Worm (Caenorhabditis elegans) whole organism, L1 larva: ENCODE results near the gene C06A6.7.

ENCODE experiments used
- C04F5.9 ChIP-seq: sonication (generic microtip); optimal IDR thresholded peaks from 2 replicates; lab custom pipeline; 2016; ENCODE audit warnings: missing genetic modification characterization, missing compliant biosample characterization
- aha-1 ChIP-seq: fragments of 150-350 bp; optimal IDR thresholded peaks from 2 replicates; lab custom pipeline; 2014; ENCODE audit warnings: missing biosample characterization, missing genetic modification characterization
- alr-1 ChIP-seq: fragments of 200-800 bp; sonication (Bioruptor generic); optimal IDR thresholded peaks from 2 replicates; lab custom pipeline; 2018; ENCODE audit warnings: borderline replicate concordance, mild to moderate bottlenecking, missing genetic modification characterization, missing compliant biosample characterization
- ama-1 ChIP-seq: fragments of 150-350 bp; optimal IDR thresholded peaks from 2 replicates; lab custom pipeline; 2014
- ceh-88 ChIP-seq: fragments of 200-800 bp; sonication (Bioruptor generic); IDR thresholded peaks from 2 replicates; pipeline ENCODE4 v1.3.6; 2022; ENCODE audit warnings: missing genetic modification characterization, missing compliant biosample characterization
- ceh-90 ChIP-seq: sonication (generic microtip); optimal IDR thresholded peaks from 2 replicates; lab custom pipeline; 2016; ENCODE audit warnings: missing genetic modification characterization, missing compliant biosample characterization
- ces-1 ChIP-seq: fragments of 150-350 bp; optimal IDR thresholded peaks from 2 replicates; lab custom pipeline; 2014; ENCODE audit warnings: missing biosample characterization, missing genetic modification reagents, missing genetic modification characterization
- dpl-1 ChIP-seq, 3 experiments: fragments of 150-350 bp in 2 of 3; sonication (generic microtip) in 1 of 3; optimal IDR thresholded peaks; 2 replicates each; lab custom pipeline; 2014 to 2017; ENCODE audit warnings: missing biosample characterization in 3 of 3, missing genetic modification characterization in 3 of 3, missing genetic modification reagents in 3 of 3
- dsc-1 ChIP-seq: sonication (generic microtip); optimal IDR thresholded peaks from 2 replicates; lab custom pipeline; 2016; ENCODE audit warnings: mild to moderate bottlenecking, missing genetic modification characterization, missing compliant biosample characterization
- efl-1 ChIP-seq, 4 experiments: fragments of 150-350 bp; optimal IDR thresholded peaks in 3 of 4; peaks in 1 of 4; 1 replicate in 1 of 4; 2 replicates in 3 of 4; lab custom pipeline; 2014; ENCODE audit warnings: missing biosample characterization in 2 of 4, missing genetic modification characterization in 2 of 4, missing genetic modification reagents in 2 of 4
- efl-3 ChIP-seq: fragments of 200-800 bp; sonication (Bioruptor generic); optimal IDR thresholded peaks from 2 replicates; lab custom pipeline; 2018; ENCODE audit warnings: mild to moderate bottlenecking, missing genetic modification characterization, missing compliant biosample characterization
- egl-13 ChIP-seq: sonication (generic microtip); optimal IDR thresholded peaks from 2 replicates; lab custom pipeline; 2016; ENCODE audit warnings: missing genotype, missing genetic modification reagents, missing genetic modification characterization, missing compliant biosample characterization
- egl-27 ChIP-seq, 2 experiments: fragments of 150-350 bp in 1 of 2; sonication (generic microtip); optimal IDR thresholded peaks; 3 replicates each; lab custom pipeline; 2017 to 2018; ENCODE audit warnings: missing biosample characterization in 2 of 2, missing genetic modification characterization in 2 of 2, missing genetic modification reagents in 2 of 2
- elt-3 ChIP-seq, 6 experiments: fragments of 150-350 bp in 1 of 6; sonication (generic microtip); optimal IDR thresholded peaks; 2 replicates each; lab custom pipeline; 2017 to 2018; ENCODE audit warnings: missing biosample characterization in 6 of 6, missing genetic modification characterization in 6 of 6, inconsistent platforms in 1 of 6
- ets-5 ChIP-seq: fragments of 200-800 bp; sonication (Bioruptor generic); IDR thresholded peaks from 2 replicates; pipeline ENCODE4 v1.3.6; 2022; ENCODE audit warnings: missing genetic modification characterization, missing compliant biosample characterization
- fkh-4 ChIP-seq: sonication (generic microtip); optimal IDR thresholded peaks from 2 replicates; lab custom pipeline; 2016; ENCODE audit warnings: missing compliant biosample characterization, missing genetic modification characterization, borderline replicate concordance
- fos-1 ChIP-seq: fragments of 150-350 bp; optimal IDR thresholded peaks from 2 replicates; lab custom pipeline; 2014; ENCODE audit warnings: missing biosample characterization, missing genetic modification characterization
- hpl-2 ChIP-seq: fragments of 150-350 bp; optimal IDR thresholded peaks from 2 replicates; lab custom pipeline; 2014; ENCODE audit warnings: missing biosample characterization, missing genetic modification reagents, missing genetic modification characterization
- lin-13 ChIP-seq: fragments of 150-350 bp; optimal IDR thresholded peaks from 2 replicates; lab custom pipeline; 2014; ENCODE audit warnings: missing biosample characterization, missing genetic modification reagents, missing genetic modification characterization
- lin-14 ChIP-seq: fragments of 200-800 bp; sonication (Bioruptor generic); optimal IDR thresholded peaks from 2 replicates; lab custom pipeline; 2018; ENCODE audit warnings: mild to moderate bottlenecking, missing genetic modification characterization, moderate library complexity, missing compliant biosample characterization
- lin-15B ChIP-seq: fragments of 150-350 bp; sonication (generic microtip); optimal IDR thresholded peaks from 3 replicates; lab custom pipeline; 2014; ENCODE audit warnings: missing biosample characterization, missing genetic modification characterization
- lin-35 ChIP-seq, 2 experiments: fragments of 150-350 bp; optimal IDR thresholded peaks; 2 replicates each; lab custom pipeline; 2014; ENCODE audit warnings: missing biosample characterization in 2 of 2, missing genetic modification characterization in 2 of 2, missing genetic modification reagents in 2 of 2
- lin-39 ChIP-seq: fragments of 150-350 bp; optimal IDR thresholded peaks from 2 replicates; lab custom pipeline; 2014; ENCODE audit warnings: missing biosample characterization, missing genetic modification reagents, missing genetic modification characterization
- lir-3 ChIP-seq: sonication (generic microtip); optimal IDR thresholded peaks from 2 replicates; lab custom pipeline; 2016; ENCODE audit warnings: mild to moderate bottlenecking, missing genetic modification characterization, moderate library complexity, missing compliant biosample characterization; ENCODE audit not compliant: poor library complexity
- mab-9 ChIP-seq: fragments of 200-800 bp; sonication (Bioruptor generic); IDR thresholded peaks from 2 replicates; pipeline ENCODE4 v1.3.6; 2022; ENCODE audit warnings: missing genetic modification reagents, missing genetic modification characterization, missing compliant biosample characterization
- mdl-1 ChIP-seq, 2 experiments: fragments of 150-350 bp; optimal IDR thresholded peaks; 2 replicates each; lab custom pipeline; 2014 to 2017; ENCODE audit warnings: missing biosample characterization in 2 of 2, missing genetic modification characterization in 2 of 2, inconsistent platforms in 1 of 2
- nhr-12 ChIP-seq: sonication (generic microtip); optimal IDR thresholded peaks from 2 replicates; lab custom pipeline; 2017; ENCODE audit warnings: missing biosample characterization, missing genetic modification characterization
- nhr-19 ChIP-seq: fragments of 200-800 bp; sonication (Bioruptor generic); conservative IDR thresholded peaks from 2 replicates; pipeline ENCODE4 v1.3.6; 2022; ENCODE audit warnings: missing genetic modification characterization, missing compliant biosample characterization
- nhr-237 ChIP-seq: fragments of 150-350 bp; optimal IDR thresholded peaks from 2 replicates; lab custom pipeline; 2014; ENCODE audit warnings: missing biosample characterization, missing genetic modification characterization
- nhr-47 ChIP-seq: sonication (generic microtip); optimal IDR thresholded peaks from 2 replicates; lab custom pipeline; 2016; ENCODE audit warnings: mild to moderate bottlenecking, missing genetic modification characterization, moderate library complexity, missing compliant biosample characterization
- nhr-71 ChIP-seq: sonication (generic microtip); optimal IDR thresholded peaks from 2 replicates; lab custom pipeline; 2016; ENCODE audit warnings: mild to moderate bottlenecking, missing genetic modification characterization, moderate library complexity, missing compliant biosample characterization
- nhr-76 ChIP-seq: sonication (generic microtip); optimal IDR thresholded peaks from 2 replicates; lab custom pipeline; 2017; ENCODE audit warnings: missing biosample characterization, missing genetic modification characterization
- nhr-77 ChIP-seq: fragments of 150-350 bp; optimal IDR thresholded peaks from 2 replicates; lab custom pipeline; 2014; ENCODE audit warnings: missing biosample characterization, missing genetic modification characterization
- nhr-85 ChIP-seq: sonication (generic microtip); peaks from one replicate; lab custom pipeline; 2016; ENCODE audit warnings: missing genetic modification characterization, inconsistent platforms, missing compliant biosample characterization
- nhr-90 ChIP-seq: sonication (generic microtip); optimal IDR thresholded peaks from 2 replicates; lab custom pipeline; 2016; ENCODE audit warnings: mild to moderate bottlenecking, missing genetic modification characterization, missing compliant biosample characterization; ENCODE audit not compliant: poor library complexity
- pax-3 ChIP-seq: fragments of 200-800 bp; sonication (Bioruptor generic); optimal IDR thresholded peaks from 2 replicates; lab custom pipeline; 2018; ENCODE audit warnings: mild to moderate bottlenecking, missing genetic modification characterization, moderate library complexity, missing compliant biosample characterization
- rnt-1 ChIP-seq: sonication (generic microtip); optimal IDR thresholded peaks from 2 replicates; lab custom pipeline; 2016; ENCODE audit warnings: mild to moderate bottlenecking, missing genetic modification characterization, moderate library complexity, missing compliant biosample characterization
- skn-1 ChIP-seq: fragments of 150-350 bp; optimal IDR thresholded peaks from 2 replicates; lab custom pipeline; 2014; ENCODE audit warnings: missing biosample characterization, missing genetic modification characterization
- snpc-4 ChIP-seq: fragments of 150-350 bp; optimal IDR thresholded peaks from 2 replicates; lab custom pipeline; 2014; ENCODE audit warnings: missing biosample characterization, missing genetic modification characterization
- sox-4 ChIP-seq: sonication (generic microtip); optimal IDR thresholded peaks from 2 replicates; lab custom pipeline; 2016; ENCODE audit warnings: missing genetic modification characterization, missing compliant biosample characterization
- sptf-1 ChIP-seq: fragments of 150-350 bp; optimal IDR thresholded peaks from 2 replicates; lab custom pipeline; 2014; ENCODE audit warnings: missing biosample characterization, missing genetic modification characterization
- sup-37 ChIP-seq: fragments of 200-800 bp; sonication (Bioruptor generic); optimal IDR thresholded peaks from 2 replicates; lab custom pipeline; 2018; ENCODE audit warnings: mild to moderate bottlenecking, missing genetic modification characterization, missing compliant biosample characterization
- unc-30 ChIP-seq: sonication (generic microtip); optimal IDR thresholded peaks from 2 replicates; lab custom pipeline; 2017; ENCODE audit warnings: missing biosample characterization, missing genetic modification characterization
- unc-62 ChIP-seq: fragments of 150-350 bp; optimal IDR thresholded peaks from 2 replicates; lab custom pipeline; 2014; ENCODE audit warnings: missing biosample characterization, missing genetic modification reagents, missing genetic modification characterization
- unc-86 ChIP-seq: sonication (generic microtip); optimal IDR thresholded peaks from 2 replicates; lab custom pipeline; 2016; ENCODE audit warnings: missing genetic modification characterization, missing compliant biosample characterization
- unc-98 ChIP-seq: fragments of 200-800 bp; sonication (Bioruptor generic); IDR thresholded peaks from 2 replicates; pipeline ENCODE4 v1.3.6; 2022; ENCODE audit warnings: missing genetic modification characterization, missing compliant biosample characterization
- vab-15 ChIP-seq: sonication (generic microtip); optimal IDR thresholded peaks from 2 replicates; lab custom pipeline; 2017; ENCODE audit warnings: missing genotype, mild to moderate bottlenecking, missing genetic modification characterization, missing compliant biosample characterization
- xbp-1 ChIP-seq: sonication (generic microtip); optimal IDR thresholded peaks from 2 replicates; lab custom pipeline; 2016; ENCODE audit warnings: missing genetic modification characterization, missing compliant biosample characterization
- zag-1 ChIP-seq: fragments of 150-350 bp; optimal IDR thresholded peaks from 2 replicates; lab custom pipeline; 2014; ENCODE audit warnings: missing biosample characterization, missing genetic modification characterization
- zip-4 ChIP-seq: fragments of 200-800 bp; sonication (Bioruptor generic); optimal IDR thresholded peaks from 2 replicates; lab custom pipeline; 2018; ENCODE audit warnings: mild to moderate bottlenecking, missing genetic modification characterization, moderate library complexity, missing compliant biosample characterization

C06A6.7 gene

DNA sequence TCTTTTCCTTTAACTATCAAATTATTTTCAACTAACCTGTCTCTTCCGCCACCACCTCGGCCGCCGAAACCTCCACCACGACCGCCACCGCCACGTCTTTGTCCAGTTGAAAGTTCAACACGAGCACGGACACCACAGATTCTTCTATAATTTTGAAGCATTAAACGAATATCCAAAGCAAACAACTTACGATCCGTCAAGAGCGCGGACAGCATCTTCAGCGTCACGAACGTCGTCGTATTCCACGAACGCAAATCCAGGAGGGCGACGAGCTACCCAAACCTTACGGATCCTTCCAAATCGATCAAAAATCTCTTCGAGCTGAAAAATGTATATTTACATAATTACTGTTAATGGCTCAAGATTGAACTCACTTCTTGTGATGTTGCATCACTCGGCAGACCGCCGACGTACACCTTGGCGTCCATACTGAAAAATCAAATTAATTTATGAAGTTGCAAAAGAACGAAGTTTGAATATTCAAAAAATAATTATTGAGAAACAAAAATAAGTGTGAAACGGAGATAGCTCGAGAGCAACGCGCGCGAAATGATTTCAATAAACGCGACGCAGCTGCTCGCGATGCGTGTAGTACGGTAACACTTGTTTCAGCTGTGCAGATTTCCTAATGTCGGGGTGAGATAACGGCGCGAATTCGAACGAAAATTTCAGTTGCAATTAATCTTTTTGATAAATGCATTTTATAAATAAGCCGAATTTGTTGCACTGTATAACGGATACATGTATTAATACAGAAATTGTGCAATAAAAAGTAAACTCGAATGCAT lies 47.3 kb downstream of the C06A6.7 start, which contains the start of gene rsp-6 (continued):
- TF ChIP-seq fos-1 (tag; lab: Kevin White, UChicago) (peak; percentile 82), efl-3 (GFP tag; lab: Kevin White, UChicago) (no peak), zag-1 (no peak), unc-62 (GFP tag; lab: Kevin White, UChicago) (no peak), nhr-85 (tag; lab: Kevin White, UChicago) (peak; percentile 89), lir-3 (tag; lab: Kevin White, UChicago) (peak; percentile 55), unc-98 (GFP tag; lab: Robert Waterston, UW) (no peak), nhr-76 (tag; lab: Kevin White, UChicago) (no peak), lin-15B (tag; lab: Kevin White, UChicago) (peak; percentile 96), C04F5.9 (peak; percentile 46), zip-4 (GFP tag; lab: Kevin White, UChicago) (peak; percentile 33), nhr-237 (tag; lab: Kevin White, UChicago) (peak; percentile 76), sptf-1 (tag; lab: Kevin White, UChicago) (no peak), lin-39 (tag; lab: Kevin White, UChicago) (peak; percentile 50), nhr-47 (peak; percentile 87), efl-1 (optimal IDR thresholded peaks at IDR 0.05; lab: Kevin White, UChicago) (peak; percentile 91 to 95), efl-1 (GFP tag; optimal IDR thresholded peaks at IDR 0.05 in 1 of 2; lab: Kevin White, UChicago) (peak; percentile 92 to 99), alr-1 (tag; lab: Kevin White, UChicago) (no peak), fkh-4 (no peak), rnt-1 (tag; lab: Kevin White, UChicago) (peak; percentile 81), ceh-88 (peak; percentile 65), lin-35 (GFP tag; optimal IDR thresholded peaks at IDR 0.05; lab: Kevin White, UChicago) (peak; percentile 95 to 98), nhr-90 (tag; lab: Kevin White, UChicago) (peak; percentile 50), vab-15 (tag; lab: Kevin White, UChicago) (peak; percentile 90), ceh-90 (tag; lab: Kevin White, UChicago) (no peak), ama-1 (lab: Kevin White, UChicago) (no peak), dpl-1 (GFP tag; optimal IDR thresholded peaks at IDR 0.05; lab: Kevin White, UChicago) (peak; percentile 92 to 96 (median 94)), mab-9 (GFP tag; lab: Robert Waterston, UW) (no peak), aha-1 (tag; lab: Kevin White, UChicago) (peak; percentile 5), snpc-4 (peak; percentile 10), egl-27 (tag; optimal IDR thresholded peaks at IDR 0.05; lab: Kevin White, UChicago) (no peak), hpl-2 (GFP tag; lab: Kevin White, UChicago) (no peak), elt-3 (tag; optimal IDR thresholded peaks at IDR 0.05; lab: Kevin White, UChicago) (peak in 2 of 6 experiments; percentile 9 to 72), pax-3 (no peak), nhr-71 (peak; percentile 92), xbp-1 (tag; lab: Kevin White, UChicago) (peak; percentile 87), sox-4 (tag; lab: Kevin White, UChicago) (no peak), dsc-1 (peak; percentile 79), nhr-19 (GFP tag; lab: Robert Waterston, UW) (peak; percentile 79), lin-13 (peak; percentile 83), unc-30 (tag; lab: Kevin White, UChicago) (no peak), nhr-12 (tag; lab: Kevin White, UChicago) (no peak), skn-1 (tag; lab: Kevin White, UChicago) (peak; percentile 89), unc-86 (peak; percentile 83), nhr-77 (tag; lab: Kevin White, UChicago) (peak; percentile 78), egl-13 (tag; lab: Kevin White, UChicago) (peak; percentile 69), lin-14 (GFP tag; lab: Kevin White, UChicago) (peak; percentile 89), mdl-1 (tag; optimal IDR thresholded peaks at IDR 0.05; lab: Kevin White, UChicago) (peak in 1 of 2 experiments; percentile 89), ces-1 (GFP tag; lab: Kevin White, UChicago) (no peak), ets-5 (no peak), sup-37 (GFP tag; lab: Kevin White, UChicago) (no peak)
